Fruit fly (Drosophila melanogaster) whole organism, embryonic: ENCODE data around the gene CG11426.

Source experiments
- Adf1 ChIP-seq: fragments of 200-800 bp; sonication (Bioruptor generic); IDR thresholded peaks from 2 replicates; pipeline ENCODE4 v1.3.6; 2022; ENCODE audit warnings: missing biosample characterization, missing genetic modification characterization
- C15 ChIP-seq: fragments of 200-800 bp; sonication (Bioruptor generic); IDR thresholded peaks from 3 replicates; pipeline ENCODE4 v1.3.6; 2022; ENCODE audit warnings: missing biosample characterization, missing genetic modification characterization
- CG10959 ChIP-seq: fragments of 200-800 bp; sonication (Bioruptor generic); IDR thresholded peaks from 2 replicates; pipeline ENCODE4 v1.3.6; 2022; ENCODE audit warnings: missing biosample characterization, missing genetic modification characterization
- CG12071 ChIP-seq: fragments of 200-800 bp; sonication (Bioruptor generic); optimal IDR thresholded peaks from 3 replicates; lab custom pipeline; 2018; ENCODE audit warnings: missing biosample characterization, mild to moderate bottlenecking, missing genetic modification characterization
- CG12391 ChIP-seq: fragments of 200-800 bp; sonication (Bioruptor generic); optimal IDR thresholded peaks from 3 replicates; lab custom pipeline; 2018; ENCODE audit warnings: missing biosample characterization, mild to moderate bottlenecking, missing genetic modification characterization, moderate library complexity
- CG13624 ChIP-seq: fragments of 200-800 bp; sonication (Bioruptor generic); optimal IDR thresholded peaks from 2 replicates; lab custom pipeline; 2016; ENCODE audit warnings: missing biosample characterization, missing genetic modification characterization
- CG14667 ChIP-seq: fragments of 200-800 bp; sonication (Bioruptor generic); IDR thresholded peaks from 2 replicates; pipeline ENCODE4 v1.3.6; 2022; ENCODE audit warnings: missing biosample characterization, missing genetic modification characterization
- CG14860 ChIP-seq: fragments of 200-800 bp; sonication (Bioruptor generic); IDR thresholded peaks from 3 replicates; pipeline ENCODE4 v1.3.6; 2022; ENCODE audit warnings: missing biosample characterization, missing genetic modification characterization; ENCODE audit not compliant: partially characterized antibody
- CG15479 ChIP-seq: fragments of 200-800 bp; sonication (Bioruptor generic); optimal IDR thresholded peaks from 3 replicates; lab custom pipeline; 2019; ENCODE audit warnings: missing biosample characterization, mild to moderate bottlenecking, missing genetic modification characterization, moderate library complexity
- CG16815 ChIP-seq: fragments of 200-800 bp; sonication (Bioruptor generic); optimal IDR thresholded peaks from 3 replicates; lab custom pipeline; 2017; ENCODE audit warnings: missing biosample characterization, mild to moderate bottlenecking, missing genetic modification characterization
- CG17186 ChIP-seq: fragments of 200-800 bp; sonication (Bioruptor generic); optimal IDR thresholded peaks from 3 replicates; lab custom pipeline; 2017; ENCODE audit warnings: missing biosample characterization, missing genetic modification reagents, missing genetic modification characterization
- CG17361 ChIP-seq: fragments of 200-800 bp; sonication (Bioruptor generic); IDR thresholded peaks from 3 replicates; pipeline ENCODE4 v1.3.6; 2022; ENCODE audit warnings: missing biosample characterization, missing genetic modification characterization
- CG1792 ChIP-seq: fragments of 200-800 bp; sonication (Bioruptor generic); optimal IDR thresholded peaks from 2 replicates; lab custom pipeline; 2016; ENCODE audit warnings: missing biosample characterization, missing genetic modification characterization
- CG1832 ChIP-seq: fragments of 200-800 bp; sonication (Bioruptor generic); optimal IDR thresholded peaks from 2 replicates; lab custom pipeline; 2017; ENCODE audit warnings: missing biosample characterization, mild to moderate bottlenecking, missing genetic modification characterization, inconsistent platforms
- CG34376 ChIP-seq: fragments of 200-800 bp; sonication (Bioruptor generic); optimal IDR thresholded peaks from 2 replicates; lab custom pipeline; 2018; ENCODE audit warnings: missing biosample characterization, mild to moderate bottlenecking, missing genetic modification characterization
- CG3726 ChIP-seq: fragments of 200-800 bp; sonication (Bioruptor generic); IDR thresholded peaks from 3 replicates; pipeline ENCODE4, ENCODE4 v1.3.6; 2022; ENCODE audit warnings: missing biosample characterization, missing genetic modification characterization
- CG7372 ChIP-seq: fragments of 200-800 bp; sonication (Bioruptor generic); IDR thresholded peaks from 2 replicates; pipeline ENCODE4 v1.3.6; 2022; ENCODE audit warnings: missing biosample characterization, missing genetic modification characterization
- CG8359 ChIP-seq: fragments of 200-800 bp; sonication (Bioruptor generic); optimal IDR thresholded peaks from 2 replicates; lab custom pipeline; 2017; ENCODE audit warnings: missing biosample characterization, mild to moderate bottlenecking, missing genetic modification characterization, borderline replicate concordance
- CG9609 ChIP-seq: fragments of 200-800 bp; sonication (Bioruptor generic); optimal IDR thresholded peaks from 3 replicates; lab custom pipeline; 2016; ENCODE audit warnings: missing biosample characterization, missing genetic modification characterization
- CG9727 ChIP-seq: fragments of 200-800 bp; sonication (Bioruptor generic); optimal IDR thresholded peaks from 3 replicates; lab custom pipeline; 2017; ENCODE audit warnings: missing biosample characterization, mild to moderate bottlenecking, missing genetic modification characterization
- D ChIP-seq, 2 experiments: fragments of 200-800 bp in 1 of 2; fragments of >200 bp in 1 of 2; sonication (Bioruptor generic) in 1 of 2; optimal IDR thresholded peaks; 2 replicates in 1 of 2; 3 replicates in 1 of 2; lab custom pipeline; 2017; ENCODE audit warnings: mild to moderate bottlenecking in 1 of 2, missing biosample characterization in 1 of 2, missing genetic modification characterization in 1 of 2, missing genetic modification reagents in 1 of 2
- Dbx ChIP-seq: fragments of 200-800 bp; sonication (Bioruptor generic); IDR thresholded peaks from 3 replicates; pipeline ENCODE4 v1.3.6; 2022; ENCODE audit warnings: missing biosample characterization, missing genetic modification characterization
- GATAe ChIP-seq: fragments of 200-800 bp; sonication (Bioruptor generic); conservative IDR thresholded peaks from 2 replicates; pipeline ENCODE4 v1.3.6; 2022; ENCODE audit warnings: missing biosample characterization, missing genetic modification characterization
- HLH3B ChIP-seq: fragments of 200-800 bp; sonication (Bioruptor generic); IDR thresholded peaks from 2 replicates; pipeline ENCODE4 v1.3.6; 2022; ENCODE audit warnings: missing biosample characterization, missing genetic modification characterization
- HLH4C ChIP-seq: fragments of 200-800 bp; sonication (Bioruptor generic); IDR thresholded peaks from 3 replicates; pipeline ENCODE4 v1.3.6; 2022; ENCODE audit warnings: missing biosample characterization, missing genetic modification characterization; ENCODE audit not compliant: partially characterized antibody
- Hand ChIP-seq: fragments of 200-800 bp; sonication (Bioruptor generic); optimal IDR thresholded peaks from 2 replicates; lab custom pipeline; 2017; ENCODE audit warnings: mild to moderate bottlenecking, missing biosample characterization, missing genetic modification reagents, missing genetic modification characterization
- Hr78 ChIP-seq, 2 experiments: fragments of 200-800 bp in 1 of 2; fragments of >200 bp in 1 of 2; sonication (Bioruptor generic) in 1 of 2; optimal IDR thresholded peaks; 2 replicates each; lab custom pipeline; 2017 to 2019; ENCODE audit warnings: missing biosample characterization in 2 of 2, missing genetic modification characterization in 2 of 2, mild to moderate bottlenecking in 1 of 2, moderate library complexity in 1 of 2
- Med ChIP-seq: fragments of 200-800 bp; sonication (Bioruptor generic); peaks from one replicate; lab custom pipeline; 2016; ENCODE audit warnings: missing biosample characterization, missing genetic modification characterization, mild to moderate bottlenecking, inconsistent platforms, moderate library complexity
- Mrtf ChIP-seq: fragments of 200-800 bp; sonication (Bioruptor generic); IDR thresholded peaks from 3 replicates; pipeline ENCODE4 v1.3.6; 2022; ENCODE audit warnings: missing biosample characterization, missing genetic modification characterization
- NK7.1 ChIP-seq: fragments of 200-800 bp; sonication (Bioruptor generic); optimal IDR thresholded peaks from 3 replicates; lab custom pipeline; 2016; ENCODE audit warnings: missing biosample characterization, missing genetic modification characterization
- Oaz ChIP-seq: fragments of 200-800 bp; sonication (Bioruptor generic); IDR thresholded peaks from 2 replicates; pipeline ENCODE4 v1.3.6; 2022; ENCODE audit warnings: missing biosample characterization, missing genetic modification characterization
- Optix ChIP-seq: fragments of 200-800 bp; sonication (Bioruptor generic); IDR thresholded peaks from 3 replicates; pipeline ENCODE4 v1.3.6; 2022; ENCODE audit warnings: missing biosample characterization, missing genetic modification characterization
- Sox100B ChIP-seq: fragments of 200-800 bp; sonication (Bioruptor generic); optimal IDR thresholded peaks from 3 replicates; lab custom pipeline; 2018; ENCODE audit warnings: missing biosample characterization, mild to moderate bottlenecking, missing genetic modification characterization
- Tbp ChIP-seq: fragments of >200 bp; optimal IDR thresholded peaks from 2 replicates; lab custom pipeline; 2018; ENCODE audit warnings: missing biosample characterization, missing genetic modification characterization
- crp ChIP-seq, 2 experiments: fragments of 200-800 bp; sonication (Bioruptor generic); optimal IDR thresholded peaks; 2 replicates in 1 of 2; 3 replicates in 1 of 2; lab custom pipeline; 2017; ENCODE audit warnings: missing biosample characterization in 2 of 2, missing genetic modification characterization in 2 of 2, mild to moderate bottlenecking in 1 of 2, moderate library complexity in 1 of 2
- dpn ChIP-seq, 2 experiments: fragments of 200-800 bp; sonication (Bioruptor generic); optimal IDR thresholded peaks; 3 replicates each; lab custom pipeline; 2016; ENCODE audit warnings: missing biosample characterization in 2 of 2, missing genetic modification characterization in 2 of 2
- ftz-f1 ChIP-seq: fragments of 200-800 bp; sonication (Bioruptor generic); optimal IDR thresholded peaks from 2 replicates; lab custom pipeline; 2016; ENCODE audit warnings: missing biosample characterization, missing genetic modification characterization
- grau ChIP-seq: fragments of 200-800 bp; optimal IDR thresholded peaks from 3 replicates; lab custom pipeline; 2019; ENCODE audit warnings: missing biosample characterization, mild to moderate bottlenecking, missing genetic modification characterization, moderate library complexity
- her ChIP-seq: fragments of 200-800 bp; sonication (Bioruptor generic); optimal IDR thresholded peaks from 2 replicates; lab custom pipeline; 2016; ENCODE audit warnings: missing biosample characterization, missing genetic modification characterization
- mld ChIP-seq: fragments of 200-800 bp; sonication (Bioruptor generic); IDR thresholded peaks from 3 replicates; pipeline ENCODE4 v1.3.6; 2022; ENCODE audit warnings: missing biosample characterization, missing genetic modification characterization; ENCODE audit not compliant: partially characterized antibody
- nmo ChIP-seq: fragments of 200-800 bp; sonication (Bioruptor generic); optimal IDR thresholded peaks from 2 replicates; lab custom pipeline; 2018; ENCODE audit warnings: missing biosample characterization, mild to moderate bottlenecking, missing genetic modification characterization, moderate library complexity
- oc ChIP-seq: fragments of 200-800 bp; sonication (Bioruptor generic); optimal IDR thresholded peaks from 2 replicates; lab custom pipeline; 2018; ENCODE audit warnings: missing biosample characterization, mild to moderate bottlenecking, missing genetic modification characterization, moderate library complexity
- rib ChIP-seq: fragments of 200-800 bp; sonication (Bioruptor generic); IDR thresholded peaks from 2 replicates; pipeline ENCODE4 v1.3.6; 2022; ENCODE audit warnings: missing biosample characterization, missing genetic modification characterization
- run ChIP-seq: fragments of 200-800 bp; sonication (Bioruptor generic); optimal IDR thresholded peaks from 3 replicates; lab custom pipeline; 2018; ENCODE audit warnings: missing biosample characterization, mild to moderate bottlenecking, missing genetic modification characterization
- sc ChIP-seq, 3 experiments: fragments of >200 bp in 2 of 3; fragments of 200-800 bp in 1 of 3; sonication (Bioruptor generic) in 1 of 3; optimal IDR thresholded peaks; 2 replicates in 2 of 3; 3 replicates in 1 of 3; lab custom pipeline; 2017; ENCODE audit warnings: mild to moderate bottlenecking in 1 of 3, missing biosample characterization in 1 of 3, missing genetic modification characterization in 1 of 3, missing genetic modification reagents in 1 of 3
- sd ChIP-seq: fragments of 200-800 bp; sonication (Bioruptor generic); optimal IDR thresholded peaks from 3 replicates; lab custom pipeline; 2018; ENCODE audit warnings: missing biosample characterization, mild to moderate bottlenecking, missing genetic modification characterization, moderate library complexity
- sima ChIP-seq: fragments of 200-800 bp; sonication (Bioruptor generic); optimal IDR thresholded peaks from 2 replicates; lab custom pipeline; 2016; ENCODE audit warnings: missing biosample characterization, missing genetic modification characterization
- zen ChIP-seq: fragments of 200-800 bp; sonication (Bioruptor generic); optimal IDR thresholded peaks from 3 replicates; lab custom pipeline; 2018; ENCODE audit warnings: missing biosample characterization, mild to moderate bottlenecking, missing genetic modification characterization, moderate library complexity

CG11426 gene

DNA sequence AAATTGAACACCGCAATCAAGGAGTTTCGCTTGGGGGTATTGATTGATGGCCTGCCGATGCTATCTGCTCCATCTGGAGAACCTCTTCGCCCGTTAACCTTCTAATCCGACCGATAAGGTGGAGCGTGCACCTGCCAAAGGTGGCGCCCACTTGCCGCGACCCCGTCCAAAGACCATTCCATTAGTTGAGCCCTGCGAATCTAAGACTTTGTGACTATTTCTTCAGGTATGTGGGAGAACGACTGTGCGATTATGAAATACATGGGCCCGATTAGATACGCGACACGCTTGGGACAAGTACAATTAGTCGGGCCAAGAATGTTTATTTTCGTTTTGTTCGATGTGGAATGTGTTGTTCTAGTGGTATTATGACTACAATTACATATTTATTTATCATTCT lies 12.1 kb upstream of the CG11426 start (continued):
- TF ChIP-seq rib (GFP tag; lab: Robert Waterston, UW) (peak; percentile 37; the same call in 1 of the 2 replicates), mld (no peak), crp (GFP tag; optimal IDR thresholded peaks at IDR 0.05; lab: Kevin White, UChicago) (no peak), CG14667 (GFP tag; lab: Robert Waterston, UW) (no peak), Mrtf (GFP tag; lab: Robert Waterston, UW) (no peak), CG1832 (GFP tag; lab: Kevin White, UChicago) (no peak), Med (GFP tag; lab: Kevin White, UChicago) (peak; percentile 10), CG8359 (no peak), CG7372 (GFP tag; lab: Robert Waterston, UW) (no peak), CG17186 (GFP tag; lab: Kevin White, UChicago) (no peak), Hand (GFP tag; lab: Kevin White, UChicago) (no peak), Dbx (GFP tag; lab: Robert Waterston, UW) (no peak), her (GFP tag; lab: Kevin White, UChicago) (no peak), CG34376 (GFP tag; lab: Kevin White, UChicago) (peak; percentile 13), Optix (GFP tag; lab: Robert Waterston, UW) (no peak), GATAe (GFP tag; lab: Robert Waterston, UW) (peak; percentile 68), CG1792 (no peak), C15 (no peak), Hr78 (GFP tag; optimal IDR thresholded peaks at IDR 0.05; lab: Kevin White, UChicago) (peak in 1 of 2 experiments; percentile 48), CG9609 (GFP tag; lab: Kevin White, UChicago) (no peak), dpn (GFP tag; optimal IDR thresholded peaks at IDR 0.05; lab: Kevin White, UChicago) (no peak), Tbp (GFP tag; lab: Kevin White, UChicago) (no peak)

DNA sequence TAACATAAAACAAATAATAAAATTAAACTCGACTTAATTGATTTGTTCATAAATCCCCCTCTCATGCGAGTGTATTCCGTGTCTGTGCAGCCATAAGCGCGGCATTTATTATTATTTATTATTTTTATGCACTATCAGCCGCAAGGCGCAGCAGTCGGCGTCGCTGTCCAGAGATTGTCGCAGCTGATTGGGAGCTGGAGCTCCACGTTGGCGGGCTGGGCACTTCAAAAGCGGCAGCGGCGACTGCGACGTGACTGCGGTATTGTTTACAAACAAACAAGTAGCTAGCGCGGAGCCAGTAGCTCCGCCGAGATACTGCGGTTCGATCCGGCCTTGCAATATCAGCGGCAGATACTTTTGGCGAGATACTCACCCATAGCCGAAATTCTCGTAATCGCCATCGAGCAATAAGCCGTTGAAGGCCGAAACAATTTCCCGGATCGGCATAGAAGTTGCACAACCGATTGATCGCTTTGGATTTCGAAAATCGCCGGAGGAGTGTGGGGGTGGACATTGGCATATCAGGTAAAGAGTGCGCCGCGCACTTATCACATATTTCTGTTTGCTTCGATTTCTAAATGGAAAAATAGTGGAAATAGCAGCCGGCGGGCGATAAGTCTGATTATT lies 11.3 kb upstream of the CG11426 start:
- no peak for TF ChIP-seq CG3726 (GFP tag; lab: Robert Waterston, UW)
- peak; percentile 11 for TF ChIP-seq CG9727 (GFP tag; lab: Kevin White, UChicago)
- TF ChIP-seq CG10959 (GFP tag; lab: Robert Waterston, UW): no peak
- peak; percentile 86 for TF ChIP-seq Adf1 (GFP tag; lab: Robert Waterston, UW)
- peak; percentile 49 for TF ChIP-seq ftz-f1 (GFP tag; lab: Kevin White, UChicago)
- TF ChIP-seq NK7.1 (GFP tag; lab: Kevin White, UChicago): no peak
- no peak for TF ChIP-seq CG12071 (GFP tag; lab: Kevin White, UChicago)
- peak; percentile 16 for TF ChIP-seq sd (tag; lab: Kevin White, UChicago)
- no peak for TF ChIP-seq oc (tag; lab: Kevin White, UChicago)
- peak; percentile 24 for TF ChIP-seq Sox100B (GFP tag; lab: Kevin White, UChicago)
- no peak for TF ChIP-seq CG13624 (GFP tag; lab: Kevin White, UChicago)
- no peak for TF ChIP-seq sc (optimal IDR thresholded peaks at IDR 0.05; lab: Kevin White, UChicago)
- no peak for TF ChIP-seq sc (GFP tag; optimal IDR thresholded peaks at IDR 0.05; lab: Kevin White, UChicago)
- TF ChIP-seq D (optimal IDR thresholded peaks at IDR 0.05; lab: Kevin White, UChicago): no peak
- no peak for TF ChIP-seq D (GFP tag; optimal IDR thresholded peaks at IDR 0.05; lab: Kevin White, UChicago)
- no peak for TF ChIP-seq zen (tag; lab: Kevin White, UChicago)
- TF ChIP-seq Mrtf (GFP tag; lab: Robert Waterston, UW): no peak
- 0 out of 3 replicates have a peak, but pooled peaks have one; percentile 23 for TF ChIP-seq CG17361 (GFP tag; lab: Robert Waterston, UW)
- TF ChIP-seq nmo (GFP tag; lab: Kevin White, UChicago): peak; percentile 13
- no peak for TF ChIP-seq CG12391 (tag; lab: Kevin White, UChicago)
- TF ChIP-seq Oaz: no peak
- no peak for TF ChIP-seq grau (tag; lab: Kevin White, UChicago)
- no peak for TF ChIP-seq HLH3B (GFP tag; lab: Robert Waterston, UW)
- TF ChIP-seq CG14860 (GFP tag; lab: Robert Waterston, UW): no peak
- no peak for TF ChIP-seq HLH4C
- TF ChIP-seq CG15479 (GFP tag; lab: Kevin White, UChicago): no peak
- TF ChIP-seq run (tag; lab: Kevin White, UChicago): no peak
- no peak for TF ChIP-seq sima (GFP tag; lab: Kevin White, UChicago)
- no peak for TF ChIP-seq CG9609 (GFP tag; lab: Kevin White, UChicago)
- no peak for TF ChIP-seq CG16815 (GFP tag; lab: Kevin White, UChicago)
